Worm (Caenorhabditis elegans): ENCODE results near the gene C03B1.13.

The C03B1.13 gene

ce11 chrX:6337951-6338350 is at the start of gene C03B1.13:
Gene C03B1.13, minus strand, starts transcription at chrX:6338051.
- TF ChIP-seq unc-39 (tag; optimal IDR thresholded peaks at IDR 0.05) (no peak), R02D3.7 (tag; optimal IDR thresholded peaks at IDR 0.05) (no peak), ceh-82 (tag; optimal IDR thresholded peaks at IDR 0.05) (no peak), dpl-1 (GFP tag; optimal IDR thresholded peaks at IDR 0.05) (no peak), mxl-3 (GFP tag; optimal IDR thresholded peaks at IDR 0.05) (no peak), zip-2 (tag; optimal IDR thresholded peaks at IDR 0.05) (no peak), Y75B8A.6 (GFP tag; IDR thresholded peaks at IDR 0.05) (no peak), egl-43 (GFP tag; IDR thresholded peaks at IDR 0.05) (no peak), ceh-32 (tag; optimal IDR thresholded peaks at IDR 0.05; ENCODE audit: poor library complexity) (no peak), F26F4.8 (GFP tag; conservative IDR thresholded peaks at IDR 0.05) (no peak), lin-15B (tag; optimal IDR thresholded peaks at IDR 0.05) (no peak), lin-1 (GFP tag; IDR thresholded peaks at IDR 0.05) (no peak), nhr-76 (tag; optimal IDR thresholded peaks at IDR 0.05) (no peak), gei-8 (GFP tag; optimal IDR thresholded peaks at IDR 0.05) (no peak), mes-2 (tag; optimal IDR thresholded peaks at IDR 0.05; ENCODE audit: poor library complexity, severe bottlenecking) (no peak), ceh-20 (GFP tag; IDR thresholded peaks at IDR 0.05) (no peak), hlh-11 (tag; optimal IDR thresholded peaks at IDR 0.05) (no peak), dve-1 (tag; optimal IDR thresholded peaks at IDR 0.05; ENCODE audit: insufficient read depth) (no peak), lin-13 (GFP tag; optimal IDR thresholded peaks at IDR 0.05) (no peak)

ce11 chrX:6385185-6385584 is 47.3 kb upstream of the C03B1.13 start, which contains the start of gene igdb-3:
Gene igdb-3, plus strand, starts transcription at chrX:6385485.
- TF ChIP-seq mxl-2 (GFP tag; conservative IDR thresholded peaks at IDR 0.05): no peak
- peak in 1 of 2 experiments; percentile 18 for TF ChIP-seq unc-62 (GFP tag; optimal IDR thresholded peaks at IDR 0.05 in 1 of 2)
- no peak for TF ChIP-seq unc-62 (tag; optimal IDR thresholded peaks at IDR 0.05)
- TF ChIP-seq hif-1 (tag; optimal IDR thresholded peaks at IDR 0.05): no peak
- peak; percentile 70 for TF ChIP-seq aha-1 (tag)
- TF ChIP-seq Y5F2A.4 (GFP tag; optimal IDR thresholded peaks at IDR 0.05): no peak

ce11 chrX:6384537-6384936 is 46.7 kb upstream of the C03B1.13 start:
- TF ChIP-seq skn-1 (tag; optimal IDR thresholded peaks at IDR 0.05) (no peak), dmd-9 (GFP tag; IDR thresholded peaks at IDR 0.05) (no peak), aha-1 (tag) (peak; percentile 12), attf-4 (tag; optimal IDR thresholded peaks at IDR 0.05) (no peak), mxl-3 (GFP tag; optimal IDR thresholded peaks at IDR 0.05) (no peak), mdt-29 (GFP tag; IDR thresholded peaks at IDR 0.05) (no peak)

- TF ChIP-seq mdt-29 (GFP tag; IDR thresholded peaks at IDR 0.05) (no peak), unc-62 (GFP tag; optimal IDR thresholded peaks at IDR 0.05 in 1 of 2) (peak in 1 of 2 experiments; percentile 74), unc-62 (tag; optimal IDR thresholded peaks at IDR 0.05) (no peak)
Observed at ce11 chrX:6382930-6383329, 45.1 kb upstream of the C03B1.13 start.

- TF ChIP-seq dve-1 (tag; optimal IDR thresholded peaks at IDR 0.05; ENCODE audit: insufficient read depth) (peak; percentile 22), rbr-2 (tag; optimal IDR thresholded peaks at IDR 0.05) (peak; percentile 88), hlh-30 (tag; optimal IDR thresholded peaks at IDR 0.05; ENCODE audit: insufficient read depth) (peak; percentile 70), hlh-11 (tag; optimal IDR thresholded peaks at IDR 0.05) (peak; percentile 54), lsy-2 (tag; optimal IDR thresholded peaks at IDR 0.05) (peak; percentile 26 to 59), mes-2 (tag; optimal IDR thresholded peaks at IDR 0.05; ENCODE audit: poor library complexity, severe bottlenecking) (peak; percentile 78), mep-1 (tag; optimal IDR thresholded peaks at IDR 0.05) (peak; percentile 74), ztf-7 (tag; optimal IDR thresholded peaks at IDR 0.05) (no peak), F37D6.2 (tag; optimal IDR thresholded peaks at IDR 0.05) (peak; percentile 48), hmg-1.1 (GFP tag; IDR thresholded peaks at IDR 0.05) (peak; percentile 87), daf-8 (GFP tag; IDR thresholded peaks at IDR 0.05) (no peak), nhr-28 (tag; optimal IDR thresholded peaks at IDR 0.05) (peak; percentile 79), daf-16 (GFP tag; optimal IDR thresholded peaks at IDR 0.05) (peak in 1 of 2 experiments; percentile 15), daf-16 (tag; optimal IDR thresholded peaks at IDR 0.05) (peak; percentile 73), mdt-29 (GFP tag; IDR thresholded peaks at IDR 0.05) (no peak), Y48G9A.11 (GFP tag; IDR thresholded peaks at IDR 0.05) (no peak), pha-4 (GFP tag; IDR thresholded peaks at IDR 0.05) (no peak), pha-4 (tag; optimal IDR thresholded peaks at IDR 0.05) (peak; percentile 3), unc-39 (tag; optimal IDR thresholded peaks at IDR 0.05) (no peak), egl-43 (GFP tag; IDR thresholded peaks at IDR 0.05) (peak; percentile 61; the same call in 1 of the 2 replicates), ceh-20 (GFP tag; IDR thresholded peaks at IDR 0.05) (peak; percentile 73), unc-62 (GFP tag; optimal IDR thresholded peaks at IDR 0.05 in 1 of 2) (peak in 1 of 2 experiments; percentile 82), unc-62 (tag; optimal IDR thresholded peaks at IDR 0.05) (no peak), ctbp-1 (GFP tag; IDR thresholded peaks at IDR 0.05) (peak; percentile 51; the same call in 1 of the 2 replicates)
Observed at ce11 chrX:6378363-6378762, 40.5 kb upstream of the C03B1.13 start.
